Worm (Caenorhabditis elegans): ENCODE data around the gene M57.2.

The M57.2 gene

DNA sequence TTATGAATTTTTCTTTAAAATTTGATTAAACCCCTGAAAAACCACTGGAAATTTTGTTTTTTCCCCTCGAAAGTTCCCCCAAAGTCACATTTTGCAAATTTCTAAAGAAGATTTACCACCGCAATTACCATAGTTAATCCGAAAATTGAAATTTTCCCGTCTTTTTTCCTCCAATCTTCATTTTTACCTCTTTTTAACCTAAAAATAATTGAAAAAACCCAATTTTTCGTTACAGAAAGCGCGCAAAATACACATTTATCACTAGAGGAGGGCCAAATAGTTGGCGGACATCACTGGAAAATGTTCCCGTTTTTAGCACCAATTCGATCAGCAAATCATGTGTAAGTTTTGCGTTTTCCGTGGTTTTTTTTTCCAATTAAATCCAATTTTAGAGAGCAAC lies 10.6 kb upstream of the M57.2 start, which contains the start of gene unc-33:
unc-33 (plus strand) TSS at position 301 of the 400 bp plus-strand sequence.
- TF ChIP-seq lsy-2 (tag; optimal IDR thresholded peaks at IDR 0.05), result no peak
- no peak for TF ChIP-seq ham-2 (GFP tag; optimal IDR thresholded peaks at IDR 0.05)
- no peak for TF ChIP-seq nhr-28 (tag; optimal IDR thresholded peaks at IDR 0.05)
- TF ChIP-seq elt-3 (tag; optimal IDR thresholded peaks at IDR 0.05), result no peak
- no peak for TF ChIP-seq flh-1 (GFP tag; optimal IDR thresholded peaks at IDR 0.05)
- TF ChIP-seq lin-32 (GFP tag; optimal IDR thresholded peaks at IDR 0.05), result no peak
- TF ChIP-seq ceh-39 (tag; optimal IDR thresholded peaks at IDR 0.05), result no peak
- TF ChIP-seq ztf-11 (tag; optimal IDR thresholded peaks at IDR 0.05), result no peak
- no peak for TF ChIP-seq mls-2 (tag; optimal IDR thresholded peaks at IDR 0.05)
- no peak for TF ChIP-seq blmp-1 (tag; optimal IDR thresholded peaks at IDR 0.05)
- TF ChIP-seq ceh-43 (GFP tag; optimal IDR thresholded peaks at IDR 0.05), result no peak
- no peak for TF ChIP-seq mab-5 (tag; optimal IDR thresholded peaks at IDR 0.05)
- TF ChIP-seq ceh-83 (GFP tag; optimal IDR thresholded peaks at IDR 0.05), result no peak
- no peak for TF ChIP-seq lin-13 (tag; optimal IDR thresholded peaks at IDR 0.05)
- TF ChIP-seq tbx-8 (GFP tag; optimal IDR thresholded peaks at IDR 0.05), result no peak
- no peak for TF ChIP-seq nhr-237 (tag; optimal IDR thresholded peaks at IDR 0.05)
- TF ChIP-seq snpc-4 (tag; optimal IDR thresholded peaks at IDR 0.05), result no peak
- TF ChIP-seq zip-8 (tag; optimal IDR thresholded peaks at IDR 0.05), result no peak

DNA sequence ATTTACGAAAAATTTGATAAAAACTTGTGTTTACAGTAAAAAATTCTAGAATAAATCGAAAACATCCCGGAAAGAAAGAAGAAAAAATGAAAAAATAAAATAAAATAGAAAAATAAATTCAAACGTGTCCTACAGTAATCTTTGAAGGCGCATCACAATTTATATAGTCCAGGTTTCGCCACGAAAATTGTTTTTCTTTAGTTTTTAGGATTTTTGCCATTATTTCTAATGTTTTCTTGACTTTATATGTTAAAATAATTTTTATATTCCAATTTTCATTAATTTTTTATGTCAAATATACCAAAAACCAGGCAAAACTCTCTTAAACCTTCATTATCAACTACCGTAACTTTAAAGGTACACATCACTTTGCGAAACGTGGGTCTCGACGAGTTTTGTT lies 9.6 kb upstream of the M57.2 start:
- TF ChIP-seq snpc-4 (tag; optimal IDR thresholded peaks at IDR 0.05) (no peak), nhr-2 (tag; optimal IDR thresholded peaks at IDR 0.05) (no peak), elt-3 (tag; optimal IDR thresholded peaks at IDR 0.05) (no peak)

DNA sequence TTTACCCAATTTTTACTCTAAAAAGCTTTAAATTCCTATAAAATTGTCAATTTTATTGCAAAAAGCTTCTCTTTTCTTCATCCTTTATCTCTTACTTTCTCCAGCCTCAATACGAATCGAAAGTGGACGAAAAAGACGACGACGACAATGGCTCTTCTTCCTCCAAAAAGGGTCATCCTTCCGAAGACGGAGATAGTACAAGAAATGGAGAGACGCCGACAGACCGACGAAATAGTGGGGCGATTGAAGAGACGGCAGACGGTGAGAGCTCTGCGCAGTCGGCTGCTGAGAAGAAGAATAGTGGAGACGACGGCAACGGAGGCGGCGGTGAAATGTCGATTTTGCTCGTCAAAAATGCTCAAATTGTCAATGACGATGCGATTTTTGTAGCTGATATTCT lies 7.8 kb upstream of the M57.2 start:
- no peak for TF ChIP-seq lin-13 (tag; optimal IDR thresholded peaks at IDR 0.05)
- no peak for TF ChIP-seq elt-3 (tag; optimal IDR thresholded peaks at IDR 0.05)
- TF ChIP-seq M03D4.4 (tag; optimal IDR thresholded peaks at IDR 0.05), result no peak
- no peak for TF ChIP-seq elt-1 (tag; optimal IDR thresholded peaks at IDR 0.05; ENCODE audit: borderline replicate concordance, insufficient read depth)
- TF ChIP-seq ces-1 (GFP tag; optimal IDR thresholded peaks at IDR 0.05), result peak; percentile 52
- TF ChIP-seq pha-4 (tag; optimal IDR thresholded peaks at IDR 0.05), result peak; percentile 34
- peak; percentile 39 for TF ChIP-seq unc-120 (tag; optimal IDR thresholded peaks at IDR 0.05; ENCODE audit: poor library complexity, severe bottlenecking)
- TF ChIP-seq drap-1 (GFP tag; optimal IDR thresholded peaks at IDR 0.05), result no peak
- no peak for TF ChIP-seq nhr-12 (tag; optimal IDR thresholded peaks at IDR 0.05)
- TF ChIP-seq unc-39 (tag; optimal IDR thresholded peaks at IDR 0.05), result no peak
- no peak for TF ChIP-seq ztf-11 (tag; optimal IDR thresholded peaks at IDR 0.05)
- TF ChIP-seq lsy-2 (tag; optimal IDR thresholded peaks at IDR 0.05), result no peak
- no peak for TF ChIP-seq sptf-1 (tag; optimal IDR thresholded peaks at IDR 0.05)
- no peak for TF ChIP-seq tbx-8 (GFP tag; optimal IDR thresholded peaks at IDR 0.05)
- peak; percentile 59 for TF ChIP-seq blmp-1 (tag; optimal IDR thresholded peaks at IDR 0.05)

DNA sequence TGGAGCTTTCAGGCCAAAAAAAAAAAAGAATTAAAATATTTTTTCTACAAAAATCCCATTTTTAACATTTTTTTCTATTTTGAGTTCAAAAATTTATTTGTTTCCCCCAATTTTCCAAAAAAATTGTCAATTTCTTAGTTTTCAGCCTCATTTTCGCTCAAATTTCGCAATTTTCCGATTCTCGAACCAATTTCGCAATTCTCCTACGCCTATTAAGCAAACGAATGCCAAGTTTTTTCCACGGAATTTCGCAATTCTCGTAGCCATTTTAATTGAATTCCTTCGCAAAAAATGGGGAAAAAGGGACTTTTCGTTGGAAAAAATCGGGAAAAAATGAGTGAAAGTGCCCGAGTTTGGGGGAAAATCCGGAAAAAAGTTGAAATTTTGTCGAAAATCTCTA lies 6.8 kb upstream of the M57.2 start:
- TF ChIP-seq ztf-11 (tag; optimal IDR thresholded peaks at IDR 0.05) (no peak), mep-1 (tag; optimal IDR thresholded peaks at IDR 0.05) (no peak), unc-120 (tag; optimal IDR thresholded peaks at IDR 0.05; ENCODE audit: poor library complexity, severe bottlenecking) (no peak), nhr-237 (tag; optimal IDR thresholded peaks at IDR 0.05) (no peak), nhr-2 (tag; optimal IDR thresholded peaks at IDR 0.05) (no peak), ceh-39 (tag; optimal IDR thresholded peaks at IDR 0.05) (no peak), mls-2 (tag; optimal IDR thresholded peaks at IDR 0.05) (no peak), cnd-1 (tag; optimal IDR thresholded peaks at IDR 0.05) (no peak), nhr-76 (tag; optimal IDR thresholded peaks at IDR 0.05) (no peak), snpc-4 (tag; optimal IDR thresholded peaks at IDR 0.05) (no peak), drap-1 (GFP tag; optimal IDR thresholded peaks at IDR 0.05) (no peak), zip-8 (tag; optimal IDR thresholded peaks at IDR 0.05) (no peak), lin-13 (tag; optimal IDR thresholded peaks at IDR 0.05) (no peak), unc-39 (tag; optimal IDR thresholded peaks at IDR 0.05) (no peak), ces-1 (GFP tag; optimal IDR thresholded peaks at IDR 0.05) (no peak), ceh-43 (GFP tag; optimal IDR thresholded peaks at IDR 0.05) (no peak), hlh-1 (tag; optimal IDR thresholded peaks at IDR 0.05) (no peak), mab-5 (tag; optimal IDR thresholded peaks at IDR 0.05) (no peak), lin-32 (GFP tag; optimal IDR thresholded peaks at IDR 0.05) (no peak)

- TF ChIP-seq sem-2 (GFP tag; optimal IDR thresholded peaks at IDR 0.05) (peak; percentile 7), M03D4.4 (tag; optimal IDR thresholded peaks at IDR 0.05) (no peak), ces-1 (GFP tag; optimal IDR thresholded peaks at IDR 0.05) (peak; percentile 10), cnd-1 (tag; optimal IDR thresholded peaks at IDR 0.05) (peak; percentile 19), pha-4 (tag; optimal IDR thresholded peaks at IDR 0.05) (peak; percentile 11), unc-62 (GFP tag; optimal IDR thresholded peaks at IDR 0.05) (no peak), ztf-11 (tag; optimal IDR thresholded peaks at IDR 0.05) (peak; percentile 47), unc-39 (tag; optimal IDR thresholded peaks at IDR 0.05) (peak; percentile 11), zip-8 (tag; optimal IDR thresholded peaks at IDR 0.05) (peak; percentile 18)
Measured at ce11 chrIV:3520957-3521356, 6.2 kb upstream of the M57.2 start.

All from whole organism, mixed stage, embryonic.